Fruit fly (Drosophila melanogaster): Measurements from ENCODE around the gene RasGAP1.

DNA sequence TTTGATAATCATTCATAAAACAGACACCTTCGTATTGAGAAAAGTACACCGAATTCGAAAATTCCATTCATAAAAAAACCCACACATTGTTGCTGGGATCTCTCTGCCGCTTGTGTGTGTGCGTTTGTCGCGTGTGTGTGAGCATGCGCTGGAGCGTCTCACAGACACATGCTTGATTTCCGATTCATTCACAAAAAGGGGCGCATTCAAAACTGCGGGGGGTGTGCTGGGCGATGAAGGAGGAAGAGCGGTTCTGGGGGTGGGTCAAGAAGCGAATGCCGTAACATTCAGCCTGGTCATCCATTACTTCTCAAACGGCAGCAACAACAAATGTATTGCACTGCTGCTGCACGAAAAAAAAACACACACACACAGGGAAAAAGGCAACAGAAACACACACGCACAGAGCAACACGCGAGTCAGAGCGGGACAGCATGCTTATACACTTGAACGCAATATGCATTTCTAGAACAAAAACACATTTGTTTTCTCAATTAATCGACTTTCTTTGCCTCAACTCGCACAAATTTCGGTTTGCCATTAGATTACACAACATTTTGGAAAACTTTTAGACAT, 1.1 kb downstream of the RasGAP1 start:
- TF ChIP-seq CG3995 (GFP tag; optimal IDR thresholded peaks at IDR 0.05) = no peak
- TF ChIP-seq sens-2 (GFP tag; IDR thresholded peaks at IDR 0.05) = no peak
- TF ChIP-seq CG34376 (GFP tag; optimal IDR thresholded peaks at IDR 0.05) = no peak

Measured in whole organism, embryonic.